Worm (Caenorhabditis elegans) whole organism, young adult: ENCODE results near the gene cyp-42A1.

ENCODE experiments used
- B0261.1 ChIP-seq: sonication (generic microtip); optimal IDR thresholded peaks from 2 replicates; lab custom pipeline; 2016; ENCODE audit warnings: mild to moderate bottlenecking, missing genetic modification characterization, moderate library complexity, missing compliant biosample characterization
- C06A6.2 ChIP-seq: fragments of 200-800 bp; sonication (Bioruptor generic); conservative IDR thresholded peaks from 2 replicates; pipeline ENCODE4 v1.3.6; 2022; ENCODE audit warnings: missing genetic modification characterization, missing compliant biosample characterization
- F10E7.11 ChIP-seq: sonication (generic microtip); optimal IDR thresholded peaks from 2 replicates; lab custom pipeline; 2017; ENCODE audit warnings: mild to moderate bottlenecking, missing genetic modification characterization, moderate library complexity, missing compliant biosample characterization
- F22D6.2 ChIP-seq: sonication (generic microtip); optimal IDR thresholded peaks from 2 replicates; lab custom pipeline; 2016; ENCODE audit warnings: mild to moderate bottlenecking, missing genetic modification characterization, missing compliant biosample characterization
- F23B12.7 ChIP-seq: sonication (generic microtip); optimal IDR thresholded peaks from 2 replicates; lab custom pipeline; 2017; ENCODE audit warnings: missing genetic modification characterization, mild to moderate bottlenecking, missing compliant biosample characterization, antibody characterized with exemption, moderate library complexity; ENCODE audit not compliant: insufficient read depth
- F55B11.4 ChIP-seq: sonication (generic microtip); optimal IDR thresholded peaks from 2 replicates; lab custom pipeline; 2016; ENCODE audit warnings: missing compliant biosample characterization, missing genetic modification characterization, borderline replicate concordance; ENCODE audit not compliant: insufficient read depth
- T26A5.8 ChIP-seq: sonication (generic microtip); optimal IDR thresholded peaks from 2 replicates; lab custom pipeline; 2016; ENCODE audit warnings: missing genetic modification characterization, missing compliant biosample characterization
- ZK185.1 ChIP-seq: sonication (generic microtip); optimal IDR thresholded peaks from 2 replicates; lab custom pipeline; 2016; ENCODE audit warnings: mild to moderate bottlenecking, missing genetic modification characterization, missing compliant biosample characterization; ENCODE audit not compliant: poor library complexity, severe bottlenecking
- ama-1 ChIP-seq, 3 experiments: fragments of 150-350 bp in 1 of 3; sonication (generic microtip) in 2 of 3; optimal IDR thresholded peaks; 2 replicates each; lab custom pipeline; 2014 to 2018; ENCODE audit warnings: missing biosample characterization in 2 of 3, missing genetic modification characterization in 2 of 3, missing genetic modification reagents in 2 of 3
- aptf-3 ChIP-seq: fragments of 200-800 bp; sonication (Bioruptor generic); IDR thresholded peaks from 2 replicates; pipeline ENCODE4 v1.3.6; 2022; ENCODE audit warnings: missing genetic modification characterization, missing compliant biosample characterization
- atf-7 ChIP-seq: sonication (generic microtip); optimal IDR thresholded peaks from 2 replicates; lab custom pipeline; 2017; ENCODE audit warnings: mild to moderate bottlenecking, missing genetic modification characterization, missing compliant biosample characterization
- attf-3 ChIP-seq: fragments of 200-800 bp; sonication (Bioruptor generic); conservative IDR thresholded peaks from 2 replicates; pipeline ENCODE4 v1.3.6; 2022; ENCODE audit warnings: missing genetic modification reagents, missing genetic modification characterization, missing compliant biosample characterization
- attf-6 ChIP-seq: fragments of 200-800 bp; sonication (Bioruptor generic); IDR thresholded peaks from 2 replicates; pipeline ENCODE4 v1.3.6; 2022; ENCODE audit warnings: missing genetic modification reagents, missing genetic modification characterization, missing compliant biosample characterization
- bed-2 ChIP-seq: fragments of 200-800 bp; sonication (Bioruptor generic); IDR thresholded peaks from 2 replicates; pipeline ENCODE4 v1.3.6; 2022; ENCODE audit warnings: missing genetic modification reagents, missing genetic modification characterization, missing compliant biosample characterization
- ceh-100 ChIP-seq: fragments of 200-800 bp; sonication (Bioruptor generic); IDR thresholded peaks from 2 replicates; pipeline ENCODE4 v1.3.6; 2022; ENCODE audit warnings: missing genetic modification reagents, missing genetic modification characterization, missing compliant biosample characterization
- ceh-91 ChIP-seq: fragments of 200-800 bp; sonication (Bioruptor generic); IDR thresholded peaks from 2 replicates; pipeline ENCODE4 v1.3.6; 2022; ENCODE audit warnings: missing genetic modification reagents, missing genetic modification characterization, missing compliant biosample characterization
- chd-7 ChIP-seq: sonication (generic microtip); optimal IDR thresholded peaks from 2 replicates; lab custom pipeline; 2016; ENCODE audit warnings: mild to moderate bottlenecking, missing genetic modification characterization, moderate library complexity, missing compliant biosample characterization
- die-1 ChIP-seq: sonication (generic microtip); optimal IDR thresholded peaks from 2 replicates; lab custom pipeline; 2016; ENCODE audit warnings: missing genotype, mild to moderate bottlenecking, missing genetic modification characterization, missing compliant biosample characterization
- dox-1 ChIP-seq: fragments of 200-800 bp; sonication (Bioruptor generic); IDR thresholded peaks from 2 replicates; pipeline ENCODE4 v1.3.6; 2022; ENCODE audit warnings: missing genetic modification reagents, missing genetic modification characterization, missing compliant biosample characterization
- dpl-1 ChIP-seq: fragments of 150-350 bp; optimal IDR thresholded peaks from 2 replicates; lab custom pipeline; 2014; ENCODE audit warnings: missing biosample characterization, missing genetic modification reagents, missing genetic modification characterization
- let-607 ChIP-seq, 2 experiments: fragments of 200-800 bp in 1 of 2; sonication (Bioruptor generic) in 1 of 2; sonication (generic microtip) in 1 of 2; optimal IDR thresholded peaks; 2 replicates each; lab custom pipeline; 2016 to 2018; ENCODE audit warnings: mild to moderate bottlenecking in 2 of 2, missing compliant biosample characterization in 2 of 2, missing genetic modification characterization in 2 of 2, moderate library complexity in 2 of 2, missing genotype in 1 of 2
- lin-26 ChIP-seq: fragments of 200-800 bp; sonication (Bioruptor generic); IDR thresholded peaks from 2 replicates; pipeline ENCODE4 v1.3.6; 2022; ENCODE audit warnings: missing genetic modification reagents, missing genetic modification characterization, missing compliant biosample characterization
- lin-35 ChIP-seq, 3 experiments: fragments of 150-350 bp in 2 of 3; sonication (generic microtip) in 1 of 3; optimal IDR thresholded peaks; 2 replicates each; lab custom pipeline; 2014 to 2018; ENCODE audit warnings: missing biosample characterization in 3 of 3, missing genetic modification characterization in 3 of 3, missing genetic modification reagents in 3 of 3
- lir-1 ChIP-seq: fragments of 200-800 bp; sonication (Bioruptor generic); conservative IDR thresholded peaks from 2 replicates; pipeline ENCODE4 v1.3.6; 2022; ENCODE audit warnings: missing genetic modification reagents, missing genetic modification characterization, missing compliant biosample characterization
- lsl-1 ChIP-seq: fragments of 200-800 bp; sonication (Bioruptor generic); optimal IDR thresholded peaks from 2 replicates; lab custom pipeline; 2018; ENCODE audit warnings: mild to moderate bottlenecking, missing genetic modification characterization, moderate library complexity, missing compliant biosample characterization
- madf-3 ChIP-seq: fragments of 200-800 bp; sonication (Bioruptor generic); IDR thresholded peaks from 2 replicates; pipeline ENCODE4 v1.3.6; 2022; ENCODE audit warnings: missing genetic modification reagents, missing genetic modification characterization, missing compliant biosample characterization
- madf-6 ChIP-seq: fragments of 200-800 bp; sonication (Bioruptor generic); IDR thresholded peaks from 2 replicates; pipeline ENCODE4 v1.3.6; 2022; ENCODE audit warnings: missing genetic modification reagents, missing genetic modification characterization, missing compliant biosample characterization
- nfya-2 ChIP-seq: fragments of 200-800 bp; sonication (Bioruptor generic); IDR thresholded peaks from 2 replicates; pipeline ENCODE4 v1.3.6; 2022; ENCODE audit warnings: missing genetic modification reagents, missing genetic modification characterization, missing compliant biosample characterization
- nhr-120 ChIP-seq: fragments of 200-800 bp; sonication (Bioruptor generic); IDR thresholded peaks from 2 replicates; pipeline ENCODE4 v1.3.6; 2022; ENCODE audit warnings: missing genetic modification characterization, missing compliant biosample characterization
- nhr-90 ChIP-seq: sonication (generic microtip); optimal IDR thresholded peaks from 2 replicates; lab custom pipeline; 2016; ENCODE audit warnings: missing genotype, mild to moderate bottlenecking, missing genetic modification characterization, missing compliant biosample characterization
- tbp1 ChIP-seq: fragments of 200-800 bp; sonication (Bioruptor generic); optimal IDR thresholded peaks from 2 replicates; lab custom pipeline; 2018; ENCODE audit warnings: mild to moderate bottlenecking, missing genetic modification characterization, missing compliant biosample characterization
- xnd-1 ChIP-seq: sonication (generic microtip); optimal IDR thresholded peaks from 2 replicates; lab custom pipeline; 2016; ENCODE audit warnings: missing genotype, missing genetic modification reagents, missing genetic modification characterization, missing compliant biosample characterization
- ztf-26 ChIP-seq: sonication (generic microtip); optimal IDR thresholded peaks from 2 replicates; lab custom pipeline; 2017; ENCODE audit warnings: missing genetic modification characterization, missing compliant biosample characterization
- ztf-3 ChIP-seq: fragments of 200-800 bp; sonication (Bioruptor generic); optimal IDR thresholded peaks from 2 replicates; lab custom pipeline; 2018; ENCODE audit warnings: mild to moderate bottlenecking, missing genetic modification characterization, missing compliant biosample characterization

The cyp-42A1 gene

DNA sequence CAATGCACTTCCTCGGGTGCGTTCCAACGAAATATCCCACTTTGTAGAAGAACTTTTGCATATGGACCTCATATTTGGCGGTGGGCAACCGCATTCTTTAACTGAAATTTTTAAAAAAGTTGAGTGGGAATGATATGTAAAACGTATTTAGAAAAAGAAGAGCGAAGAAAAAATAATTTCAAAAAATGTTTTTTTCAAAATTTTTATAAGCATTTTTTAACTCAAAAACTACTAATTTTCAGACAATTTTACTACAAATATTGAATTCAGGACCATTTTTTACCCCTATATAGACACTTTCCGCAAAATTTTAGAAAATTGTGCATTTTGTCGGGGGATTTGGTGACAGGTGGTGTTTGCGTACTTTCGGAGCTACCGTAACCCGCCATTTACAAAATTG, 19.4 kb downstream of the cyp-42A1 start, which contains the start of gene ptr-22:
TSS of gene ptr-22 (minus strand) at position 101 of the 400 bp plus-strand sequence.
- TF ChIP-seq B0261.1 (tag; lab: Kevin White, UChicago) (no peak), ZK185.1 (tag; lab: Kevin White, UChicago) (no peak), F23B12.7 (no peak), ztf-3 (GFP tag; lab: Kevin White, UChicago) (no peak), F22D6.2 (tag; lab: Kevin White, UChicago) (no peak), dox-1 (no peak), aptf-3 (no peak)

- TF ChIP-seq ceh-91 (no peak), lin-26 (no peak), let-607 (tag; optimal IDR thresholded peaks at IDR 0.05; lab: Kevin White, UChicago) (no peak), ama-1 (optimal IDR thresholded peaks at IDR 0.05; lab: Kevin White, UChicago) (no peak), ama-1 (GFP tag; optimal IDR thresholded peaks at IDR 0.05; lab: Kevin White, UChicago) (no peak), F55B11.4 (no peak), nhr-120 (no peak), T26A5.8 (tag; lab: Kevin White, UChicago) (no peak), attf-3 (GFP tag; lab: Robert Waterston, UW) (no peak), bed-2 (GFP tag; lab: Robert Waterston, UW) (no peak), ceh-100 (GFP tag; lab: Robert Waterston, UW) (no peak), atf-7 (tag; lab: Kevin White, UChicago) (no peak)
- TF ChIP-seq, all 124 proteins: peak for 0
Observed at ce11 chrV:18934539-18934938, 22.7 kb downstream of the cyp-42A1 start.

- no peak for TF ChIP-seq ZK185.1 (tag; lab: Kevin White, UChicago)
- TF ChIP-seq lsl-1, result no peak
- no peak for TF ChIP-seq F10E7.11 (tag; lab: Kevin White, UChicago)
- TF ChIP-seq ztf-26 (tag; lab: Kevin White, UChicago), result no peak
- no peak for TF ChIP-seq tbp1
- TF ChIP-seq T26A5.8 (tag; lab: Kevin White, UChicago), result no peak
- TF ChIP-seq, all 124 proteins: peak for 0
Observed at ce11 chrV:18937578-18937977, 25.7 kb downstream of the cyp-42A1 start.

ce11 chrV:18940341-18940740, 28.5 kb downstream of the cyp-42A1 start, which contains the start of gene Y80D3A.8:
Gene Y80D3A.8 (plus strand): TSS chrV:18940641.
- no peak for TF ChIP-seq nfya-2 (GFP tag; lab: Robert Waterston, UW)
- TF ChIP-seq lir-1 (GFP tag; lab: Robert Waterston, UW), result no peak
- no peak for TF ChIP-seq madf-3 (GFP tag; lab: Robert Waterston, UW)
- no peak for TF ChIP-seq lin-35 (GFP tag; optimal IDR thresholded peaks at IDR 0.05; lab: Kevin White, UChicago)
- no peak for TF ChIP-seq attf-6 (GFP tag; lab: Robert Waterston, UW)
- no peak for TF ChIP-seq xnd-1 (tag; lab: Kevin White, UChicago)
- no peak for TF ChIP-seq die-1 (tag; lab: Kevin White, UChicago)
- no peak for TF ChIP-seq C06A6.2
- TF ChIP-seq nhr-90 (tag; lab: Kevin White, UChicago), result no peak
- no peak for TF ChIP-seq F10E7.11 (tag; lab: Kevin White, UChicago)
- no peak for TF ChIP-seq ama-1 (optimal IDR thresholded peaks at IDR 0.05; lab: Kevin White, UChicago)
- TF ChIP-seq ama-1 (GFP tag; optimal IDR thresholded peaks at IDR 0.05; lab: Kevin White, UChicago), result no peak
- TF ChIP-seq chd-7 (tag; lab: Kevin White, UChicago), result no peak
- TF ChIP-seq madf-6 (GFP tag; lab: Robert Waterston, UW), result no peak
- no peak for TF ChIP-seq dpl-1 (GFP tag; lab: Kevin White, UChicago)
- TF ChIP-seq, all 124 proteins: peak for 0
